Fruit fly (Drosophila melanogaster) whole organism, embryonic: ENCODE measurements around the gene ninaE.

Experiments
- Awh ChIP-seq: fragments of 200-800 bp; sonication (Bioruptor generic); IDR thresholded peaks from 2 replicates; pipeline ENCODE4, ENCODE4 v1.3.6; 2022; ENCODE audit warnings: missing biosample characterization, missing genetic modification characterization
- CG10209 ChIP-seq: fragments of 200-800 bp; sonication (Bioruptor generic); optimal IDR thresholded peaks from 3 replicates; lab custom pipeline; 2017; ENCODE audit warnings: missing biosample characterization, mild to moderate bottlenecking, missing genetic modification characterization, missing genetic modification reagents
- CG10366 ChIP-seq: fragments of 200-800 bp; sonication (Bioruptor generic); IDR thresholded peaks from 2 replicates; pipeline ENCODE4 v1.3.6; 2022; ENCODE audit warnings: missing biosample characterization, missing genetic modification characterization
- CG10654 ChIP-seq: fragments of 200-800 bp; sonication (Bioruptor generic); optimal IDR thresholded peaks from 2 replicates; lab custom pipeline; 2016; ENCODE audit warnings: missing biosample characterization, missing genetic modification characterization
- CG11695 ChIP-seq: fragments of 200-800 bp; sonication (Bioruptor generic); IDR thresholded peaks from 3 replicates; pipeline ENCODE4 v1.3.6; 2022; ENCODE audit warnings: missing biosample characterization, missing genetic modification characterization
- CG15269 ChIP-seq: fragments of 200-800 bp; sonication (Bioruptor generic); optimal IDR thresholded peaks from 2 replicates; lab custom pipeline; 2018; ENCODE audit warnings: missing biosample characterization, mild to moderate bottlenecking, missing genetic modification characterization, moderate library complexity
- CG17328 ChIP-seq: fragments of 200-800 bp; sonication (Bioruptor generic); IDR thresholded peaks from 2 replicates; pipeline ENCODE4 v1.3.6; 2022; ENCODE audit warnings: missing biosample characterization, missing genetic modification characterization
- CG1792 ChIP-seq: fragments of 200-800 bp; sonication (Bioruptor generic); optimal IDR thresholded peaks from 2 replicates; lab custom pipeline; 2016; ENCODE audit warnings: missing biosample characterization, missing genetic modification characterization
- CG1832 ChIP-seq: fragments of 200-800 bp; sonication (Bioruptor generic); optimal IDR thresholded peaks from 2 replicates; lab custom pipeline; 2017; ENCODE audit warnings: missing biosample characterization, mild to moderate bottlenecking, missing genetic modification characterization, inconsistent platforms
- CG32532 ChIP-seq: fragments of 200-800 bp; sonication (Bioruptor generic); IDR thresholded peaks from 2 replicates; pipeline ENCODE4 v1.3.6; 2022; ENCODE audit warnings: missing biosample characterization, missing genetic modification characterization
- CG3726 ChIP-seq: fragments of 200-800 bp; sonication (Bioruptor generic); IDR thresholded peaks from 3 replicates; pipeline ENCODE4, ENCODE4 v1.3.6; 2022; ENCODE audit warnings: missing biosample characterization, missing genetic modification characterization
- CG4328 ChIP-seq: fragments of 200-800 bp; sonication (Bioruptor generic); optimal IDR thresholded peaks from 3 replicates; lab custom pipeline; 2017; ENCODE audit warnings: missing biosample characterization, missing genetic modification reagents, missing genetic modification characterization
- CG7271 ChIP-seq: fragments of 200-800 bp; sonication (Bioruptor generic); optimal IDR thresholded peaks from 2 replicates; lab custom pipeline; 2018; ENCODE audit warnings: missing biosample characterization, mild to moderate bottlenecking, missing genetic modification characterization, moderate library complexity
- CG9437 ChIP-seq: fragments of 200-800 bp; sonication (Bioruptor generic); optimal IDR thresholded peaks from 2 replicates; lab custom pipeline; 2018; ENCODE audit warnings: missing biosample characterization, mild to moderate bottlenecking, missing genetic modification characterization
- CHES-1-like ChIP-seq: fragments of 200-800 bp; sonication (Bioruptor generic); optimal IDR thresholded peaks from 2 replicates; lab custom pipeline; 2016; ENCODE audit warnings: missing biosample characterization, missing genetic modification characterization
- Dip2 ChIP-seq: fragments of 200-800 bp; sonication (Bioruptor generic); IDR thresholded peaks from 2 replicates; pipeline ENCODE4 v1.3.6; 2022; ENCODE audit warnings: missing biosample characterization, missing genetic modification characterization
- Doc2 ChIP-seq: fragments of 200-800 bp; sonication (Bioruptor generic); IDR thresholded peaks from 2 replicates; pipeline ENCODE4 v1.3.6; 2022; ENCODE audit warnings: missing biosample characterization, missing genetic modification characterization
- Dp ChIP-seq: fragments of 200-800 bp; sonication (Bioruptor generic); optimal IDR thresholded peaks from 2 replicates; lab custom pipeline; 2018; ENCODE audit warnings: missing biosample characterization, mild to moderate bottlenecking, missing genetic modification characterization, moderate library complexity
- Fer1 ChIP-seq: fragments of 200-800 bp; sonication (Bioruptor generic); optimal IDR thresholded peaks from 2 replicates; lab custom pipeline; 2017; ENCODE audit warnings: missing biosample characterization, mild to moderate bottlenecking, missing genetic modification characterization
- Gsc ChIP-seq: fragments of 200-800 bp; sonication (Bioruptor generic); IDR thresholded peaks from 2 replicates; pipeline ENCODE4 v1.3.6; 2022; ENCODE audit warnings: missing biosample characterization, missing genetic modification characterization
- Gug ChIP-seq: fragments of 200-800 bp; sonication (Bioruptor generic); IDR thresholded peaks from 4 replicates; pipeline ENCODE4 v1.3.6; 2022; ENCODE audit warnings: missing biosample characterization, missing genetic modification characterization
- Lpt ChIP-seq: fragments of >200 bp; optimal IDR thresholded peaks from 2 replicates; lab custom pipeline; 2018; ENCODE audit warnings: missing biosample characterization, missing genetic modification characterization
- Mad ChIP-seq: fragments of 200-800 bp; sonication (Bioruptor generic); optimal IDR thresholded peaks from 2 replicates; lab custom pipeline; 2016; ENCODE audit warnings: missing biosample characterization, missing genetic modification characterization
- Myb ChIP-seq: fragments of 200-800 bp; sonication (Bioruptor generic); optimal IDR thresholded peaks from 2 replicates; lab custom pipeline; 2016; ENCODE audit warnings: missing biosample characterization, missing genetic modification characterization
- Nf-YB ChIP-seq: fragments of 200-800 bp; sonication (Bioruptor generic); optimal IDR thresholded peaks from 3 replicates; lab custom pipeline; 2019; ENCODE audit warnings: missing biosample characterization, mild to moderate bottlenecking, missing genetic modification characterization, moderate library complexity
- Oaz ChIP-seq: fragments of 200-800 bp; sonication (Bioruptor generic); IDR thresholded peaks from 2 replicates; pipeline ENCODE4 v1.3.6; 2022; ENCODE audit warnings: missing biosample characterization, missing genetic modification characterization
- Optix ChIP-seq: fragments of 200-800 bp; sonication (Bioruptor generic); IDR thresholded peaks from 3 replicates; pipeline ENCODE4 v1.3.6; 2022; ENCODE audit warnings: missing biosample characterization, missing genetic modification characterization
- Rfx ChIP-seq: fragments of 200-800 bp; sonication (Bioruptor generic); IDR thresholded peaks from 2 replicates; pipeline ENCODE4 v1.3.6; 2022; ENCODE audit warnings: missing biosample characterization, missing genetic modification characterization
- Rx ChIP-seq: fragments of 200-800 bp; sonication (Bioruptor generic); IDR thresholded peaks from 2 replicates; pipeline ENCODE4 v1.3.6; 2022; ENCODE audit warnings: missing biosample characterization, missing genetic modification characterization
- Side ChIP-seq: fragments of 200-800 bp; sonication (Bioruptor generic); optimal IDR thresholded peaks from 2 replicates; lab custom pipeline; 2016; ENCODE audit warnings: missing biosample characterization, missing genetic modification characterization
- Six4 ChIP-seq: fragments of 200-800 bp; sonication (Bioruptor generic); optimal IDR thresholded peaks from 2 replicates; lab custom pipeline; 2016; ENCODE audit warnings: missing biosample characterization, missing genetic modification characterization
- ab ChIP-seq: fragments of 200-800 bp; sonication (Bioruptor generic); optimal IDR thresholded peaks from 2 replicates; lab custom pipeline; 2016; ENCODE audit warnings: missing biosample characterization, missing genetic modification characterization
- abd-A ChIP-seq: fragments of 200-800 bp; sonication (Bioruptor generic); optimal IDR thresholded peaks from 3 replicates; lab custom pipeline; 2019; ENCODE audit warnings: missing biosample characterization, mild to moderate bottlenecking, missing genetic modification characterization, moderate library complexity
- ci ChIP-seq: fragments of 200-800 bp; sonication (Bioruptor generic); IDR thresholded peaks from 3 replicates; pipeline ENCODE4 v1.3.6; 2022; ENCODE audit warnings: missing biosample characterization, missing genetic modification characterization
- crc ChIP-seq: fragments of 200-800 bp; sonication (Bioruptor generic); optimal IDR thresholded peaks from 2 replicates; lab custom pipeline; 2016; ENCODE audit warnings: missing biosample characterization, missing genetic modification characterization
- dysf ChIP-seq: fragments of 200-800 bp; sonication (Bioruptor generic); IDR thresholded peaks from 3 replicates; pipeline ENCODE4 v1.3.6; 2022; ENCODE audit warnings: missing biosample characterization, missing genetic modification characterization
- fd3F ChIP-seq: fragments of 200-800 bp; sonication (Bioruptor generic); optimal IDR thresholded peaks from 2 replicates; lab custom pipeline; 2018; ENCODE audit warnings: missing biosample characterization, mild to moderate bottlenecking, missing genetic modification characterization, moderate library complexity
- fd64A ChIP-seq: fragments of 200-800 bp; sonication (Bioruptor generic); optimal IDR thresholded peaks from 3 replicates; lab custom pipeline; 2018; ENCODE audit warnings: missing biosample characterization, mild to moderate bottlenecking, missing genetic modification characterization
- grn ChIP-seq: fragments of 200-800 bp; sonication (Bioruptor generic); optimal IDR thresholded peaks from 3 replicates; lab custom pipeline; 2017; ENCODE audit warnings: missing biosample characterization, missing genetic modification characterization
- ind ChIP-seq: fragments of 200-800 bp; sonication (Bioruptor generic); optimal IDR thresholded peaks from 3 replicates; lab custom pipeline; 2016; ENCODE audit warnings: missing biosample characterization, missing genetic modification characterization
- kni ChIP-seq: fragments of 200-800 bp; sonication (Bioruptor generic); optimal IDR thresholded peaks from 3 replicates; lab custom pipeline; 2017; ENCODE audit warnings: mild to moderate bottlenecking, missing biosample characterization, missing genetic modification reagents, missing genetic modification characterization
- lola ChIP-seq, 3 experiments: fragments of >200 bp in 2 of 3; fragments of 200-800 bp in 1 of 3; sonication (Bioruptor generic) in 1 of 3; optimal IDR thresholded peaks; 2 replicates each; lab custom pipeline; 2017 to 2019; ENCODE audit warnings: missing biosample characterization in 3 of 3, missing genetic modification characterization in 3 of 3, mild to moderate bottlenecking in 1 of 3, moderate library complexity in 1 of 3
- lov ChIP-seq, 2 experiments: fragments of 200-800 bp in 1 of 2; fragments of >200 bp in 1 of 2; sonication (Bioruptor generic) in 1 of 2; IDR thresholded peaks in 1 of 2; optimal IDR thresholded peaks in 1 of 2; 2 replicates in 1 of 2; 3 replicates in 1 of 2; pipeline versions ENCODE4 v1.3.6 to Lab custom; 2017 to 2022; ENCODE audit warnings: missing biosample characterization in 1 of 2, missing genetic modification characterization in 1 of 2
- phol ChIP-seq: fragments of 200-800 bp; sonication (Bioruptor generic); optimal IDR thresholded peaks from 3 replicates; lab custom pipeline; 2018; ENCODE audit warnings: missing biosample characterization, mild to moderate bottlenecking, missing genetic modification characterization, moderate library complexity
- pum ChIP-seq: fragments of 200-800 bp; sonication (Bioruptor generic); optimal IDR thresholded peaks from 2 replicates; lab custom pipeline; 2016; ENCODE audit warnings: missing biosample characterization, missing genetic modification characterization
- so ChIP-seq: fragments of 200-800 bp; sonication (Bioruptor generic); IDR thresholded peaks from 3 replicates; pipeline ENCODE4 v1.3.6; 2022; ENCODE audit warnings: missing biosample characterization, missing genetic modification characterization
- stwl ChIP-seq: fragments of 200-800 bp; sonication (Bioruptor generic); optimal IDR thresholded peaks from 3 replicates; lab custom pipeline; 2018; ENCODE audit warnings: missing biosample characterization, mild to moderate bottlenecking, missing genetic modification characterization, moderate library complexity
- z ChIP-seq: fragments of 200-800 bp; sonication (Bioruptor generic); IDR thresholded peaks from 3 replicates; pipeline ENCODE4 v1.3.6; 2022; ENCODE audit warnings: missing biosample characterization, missing genetic modification characterization
- zf30C ChIP-seq: fragments of 200-800 bp; sonication (Bioruptor generic); optimal IDR thresholded peaks from 3 replicates; lab custom pipeline; 2018; ENCODE audit warnings: missing biosample characterization, mild to moderate bottlenecking, missing genetic modification characterization

The ninaE gene

dm6 chr3R:19863979-19864775 is 23.8 kb downstream of the ninaE start, which contains the start of the genes CG4572 and CG4686 (continued):
- peak; percentile 88 for TF ChIP-seq phol (tag; lab: Kevin White, UChicago)
- 0 out of 2 replicates have a peak, but pooled peaks have one; percentile 17 for TF ChIP-seq Gsc (GFP tag; lab: Robert Waterston, UW)
- peak; percentile 66 for TF ChIP-seq stwl (tag; lab: Kevin White, UChicago)
- no peak for TF ChIP-seq fd64A (GFP tag; lab: Kevin White, UChicago)
- TF ChIP-seq so (GFP tag; lab: Robert Waterston, UW): no peak
- no peak for TF ChIP-seq ab (GFP tag; lab: Kevin White, UChicago)
- TF ChIP-seq CG1792 (GFP tag; lab: Kevin White, UChicago): peak; percentile 36
- peak; percentile 75 for TF ChIP-seq Side (GFP tag; lab: Kevin White, UChicago)
- TF ChIP-seq z (GFP tag; lab: Robert Waterston, UW): no peak
- no peak for TF ChIP-seq CG1832 (GFP tag; lab: Kevin White, UChicago)
- TF ChIP-seq Rx (GFP tag; lab: Robert Waterston, UW): peak; percentile 48; the same call in 1 of the 2 replicates
- TF ChIP-seq Oaz (GFP tag; lab: Robert Waterston, UW): peak; percentile 35; the same call in 1 of the 2 replicates
- TF ChIP-seq kni (GFP tag; lab: Kevin White, UChicago): peak; percentile 44
- TF ChIP-seq Nf-YB (GFP tag; lab: Kevin White, UChicago): peak; percentile 28
- TF ChIP-seq CG32532 (GFP tag; lab: Robert Waterston, UW): peak; percentile 86
- peak; percentile 57 for TF ChIP-seq Six4 (GFP tag; lab: Kevin White, UChicago)
- peak; percentile 75 for TF ChIP-seq CG10654 (GFP tag; lab: Kevin White, UChicago)
- TF ChIP-seq pum: peak; percentile 74
- peak; percentile 61 for TF ChIP-seq Mad (GFP tag; lab: Kevin White, UChicago)
- peak; percentile 75 for TF ChIP-seq Fer1
- no peak for TF ChIP-seq Dip2 (GFP tag; lab: Robert Waterston, UW)
- peak; percentile 85 for TF ChIP-seq CHES-1-like (GFP tag; lab: Kevin White, UChicago)
- TF ChIP-seq dysf (GFP tag; lab: Robert Waterston, UW): peak; percentile 92
- TF ChIP-seq lola (GFP tag; optimal IDR thresholded peaks at IDR 0.05; lab: Kevin White, UChicago): peak in 1 of 3 experiments; percentile 62
- TF ChIP-seq Optix: no peak
- peak; percentile 13 for TF ChIP-seq grn (GFP tag; lab: Kevin White, UChicago)
- TF ChIP-seq CG3726 (GFP tag; lab: Robert Waterston, UW): no peak; the same call in 2 of the 3 replicates
- TF ChIP-seq Gug (GFP tag; lab: Robert Waterston, UW): peak; percentile 83; the same call in 3 of the 4 replicates
- TF ChIP-seq CG15269 (tag; lab: Kevin White, UChicago): peak; percentile 81
- TF ChIP-seq Lpt: no peak
- TF ChIP-seq CG10366 (GFP tag; lab: Robert Waterston, UW): peak; percentile 61
- TF ChIP-seq Doc2: no peak
- peak; percentile 60 for TF ChIP-seq crc (GFP tag; lab: Kevin White, UChicago)
- TF ChIP-seq fd3F (GFP tag; lab: Kevin White, UChicago): peak; percentile 66
- no peak for TF ChIP-seq Awh
- peak; percentile 68 for TF ChIP-seq CG4328 (GFP tag; lab: Kevin White, UChicago)
- TF ChIP-seq CG11695 (GFP tag; lab: Robert Waterston, UW): peak; percentile 87; the same call in 2 of the 3 replicates
- TF ChIP-seq abd-A (tag; lab: Kevin White, UChicago): no peak
- peak; percentile 64 for TF ChIP-seq Myb (GFP tag; lab: Kevin White, UChicago)
- TF ChIP-seq lov (optimal IDR thresholded peaks at IDR 0.05; lab: Kevin White, UChicago): no peak
- TF ChIP-seq lov (GFP tag; IDR thresholded peaks at IDR 0.05; lab: Robert Waterston, UW): no peak
- TF ChIP-seq Dp (GFP tag; lab: Kevin White, UChicago): peak; percentile 28
- peak; percentile 81 for TF ChIP-seq ind (GFP tag; lab: Kevin White, UChicago)
- TF ChIP-seq CG9437: peak; percentile 74
- 0 out of 2 replicates have a peak, but pooled peaks have one; percentile 8 for TF ChIP-seq CG17328 (GFP tag; lab: Robert Waterston, UW)
- peak; percentile 87 for TF ChIP-seq Rfx (GFP tag; lab: Robert Waterston, UW)
- TF ChIP-seq zf30C (GFP tag; lab: Kevin White, UChicago): peak; percentile 87
- peak; percentile 27; the same call in 1 of the 3 replicates for TF ChIP-seq ci (GFP tag; lab: Robert Waterston, UW)
- TF ChIP-seq CG10209 (GFP tag; lab: Kevin White, UChicago): peak; percentile 63
- peak; percentile 3 for TF ChIP-seq CG7271 (tag; lab: Kevin White, UChicago)
